Worm (Caenorhabditis elegans) whole organism, early embryonic: ENCODE results near the gene daf-14.

Experiments used
- aly-1 ChIP-seq: sonication (generic microtip); optimal IDR thresholded peaks from 2 replicates; lab custom pipeline; 2016; ENCODE audit warnings: missing genetic modification characterization, missing compliant biosample characterization
- ama-1 ChIP-seq: fragments of 150-350 bp; optimal IDR thresholded peaks from 2 replicates; lab custom pipeline; 2014
- pes-1 ChIP-seq: fragments of 200-800 bp; sonication (Bioruptor generic); IDR thresholded peaks from 2 replicates; pipeline ENCODE4 v1.3.6; 2022; ENCODE audit warnings: missing genetic modification reagents, missing genetic modification characterization, missing compliant biosample characterization
- sea-1 ChIP-seq: fragments of 200-800 bp; sonication (Bioruptor generic); conservative IDR thresholded peaks from 2 replicates; pipeline ENCODE4 v1.3.6; 2022; ENCODE audit warnings: missing genetic modification characterization, missing compliant biosample characterization

DNA sequence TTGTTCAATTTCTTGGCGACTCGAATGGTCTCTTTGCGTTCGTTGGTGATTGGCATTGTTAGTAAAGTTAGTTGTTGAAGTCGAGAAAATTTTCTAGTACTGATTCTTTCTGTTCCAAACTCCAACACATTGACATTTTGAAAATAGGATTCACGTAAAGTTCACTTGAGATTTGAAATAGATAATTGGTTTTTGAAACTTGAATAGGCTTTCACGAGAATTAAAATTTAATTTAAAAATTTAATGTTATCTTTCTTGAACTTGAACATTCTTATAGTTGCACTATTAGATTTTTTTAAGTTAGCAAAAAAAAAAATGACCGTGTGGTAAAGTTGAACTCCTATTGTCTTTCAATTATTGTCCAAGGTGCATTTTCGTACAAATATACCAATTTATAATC, 43.6 kb downstream of the daf-14 start, which contains the start of gene R09E10.6:
- TF ChIP-seq sea-1 (GFP tag; lab: Robert Waterston, UW), result no peak
- no peak for TF ChIP-seq ama-1
- TF ChIP-seq aly-1 (tag; lab: Kevin White, UChicago), result no peak
- TF ChIP-seq pes-1 (GFP tag; lab: Robert Waterston, UW), result no peak
